Fruit fly (Drosophila melanogaster): Measurements from ENCODE around the gene Hsp60A.

Hsp60A gene

DNA sequence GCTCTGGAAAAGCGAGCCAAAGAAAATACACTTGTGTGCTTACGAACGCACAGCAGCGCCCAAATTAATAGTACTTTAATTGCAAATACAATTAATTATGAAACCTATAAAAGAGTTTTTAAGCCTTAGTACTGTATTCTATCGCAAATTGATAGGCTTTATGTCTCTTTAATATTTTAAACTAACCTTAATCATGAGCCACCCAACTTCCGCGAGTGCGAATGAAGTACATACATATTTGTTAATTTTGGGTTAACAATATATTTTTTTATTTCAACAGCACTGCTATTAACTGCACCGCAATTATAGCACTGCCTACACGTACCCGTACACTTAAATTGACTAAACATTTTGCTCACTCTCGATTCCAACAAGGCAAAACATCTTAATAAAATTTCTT lies 27.0 kb upstream of the Hsp60A start (continued):
- TF ChIP-seq CG11762 (GFP tag; optimal IDR thresholded peaks at IDR 0.05; ENCODE audit: insufficient read depth) (peak; percentile 30), CG10669 (GFP tag; optimal IDR thresholded peaks at IDR 0.05) (peak; percentile 60), Lpt (GFP tag; optimal IDR thresholded peaks at IDR 0.05) (peak; percentile 6), Hr38 (GFP tag; optimal IDR thresholded peaks at IDR 0.05) (no peak), Hr39 (GFP tag; optimal IDR thresholded peaks at IDR 0.05) (peak; percentile 33), Eip75B (GFP tag; optimal IDR thresholded peaks at IDR 0.05) (peak; percentile 25), Sox14 (GFP tag; optimal IDR thresholded peaks at IDR 0.05) (peak; percentile 34), CG3919 (GFP tag; optimal IDR thresholded peaks at IDR 0.05) (peak; percentile 33), CG6276 (GFP tag; optimal IDR thresholded peaks at IDR 0.05) (peak; percentile 56), ss (GFP tag; optimal IDR thresholded peaks at IDR 0.05) (no peak), pdm3 (GFP tag; optimal IDR thresholded peaks at IDR 0.05) (peak; percentile 59), esn (GFP tag; optimal IDR thresholded peaks at IDR 0.05) (no peak), Met (GFP tag; optimal IDR thresholded peaks at IDR 0.05) (no peak), net (GFP tag; optimal IDR thresholded peaks at IDR 0.05) (peak; percentile 23), CG8119 (GFP tag; IDR thresholded peaks at IDR 0.05) (peak; percentile 71), Ets96B (tag; optimal IDR thresholded peaks at IDR 0.05) (peak; percentile 34), fkh (GFP tag; optimal IDR thresholded peaks at IDR 0.05) (no peak), CG6792 (GFP tag; optimal IDR thresholded peaks at IDR 0.05) (peak; percentile 40), Hr4 (GFP tag; optimal IDR thresholded peaks at IDR 0.05) (no peak), Eip93F (GFP tag; optimal IDR thresholded peaks at IDR 0.05) (no peak), Blimp-1 (GFP tag; optimal IDR thresholded peaks at IDR 0.05) (no peak), CG1621 (tag; optimal IDR thresholded peaks at IDR 0.05) (peak; percentile 13), CG6854 (GFP tag; optimal IDR thresholded peaks at IDR 0.05) (no peak), Smox (GFP tag; optimal IDR thresholded peaks at IDR 0.05) (peak; percentile 9), CG15336 (GFP tag; IDR thresholded peaks at IDR 0.05) (peak; percentile 67), spab (GFP tag; optimal IDR thresholded peaks at IDR 0.05) (peak; percentile 39), dsx (GFP tag; optimal IDR thresholded peaks at IDR 0.05; ENCODE audit: poor library complexity, severe bottlenecking) (no peak), OdsH (GFP tag; optimal IDR thresholded peaks at IDR 0.05) (peak; percentile 64), CG8319 (GFP tag; optimal IDR thresholded peaks at IDR 0.05) (no peak), lz (GFP tag; optimal IDR thresholded peaks at IDR 0.05) (no peak), salr (GFP tag; optimal IDR thresholded peaks at IDR 0.05) (peak; percentile 16 to 22), acj6 (GFP tag; optimal IDR thresholded peaks at IDR 0.05) (no peak)

dm6 chrX:11081834-11082233 lies 26.4 kb upstream of the Hsp60A start:
- no peak for TF ChIP-seq fd85E (GFP tag; optimal IDR thresholded peaks at IDR 0.05)
- TF ChIP-seq CG3032 (tag; optimal IDR thresholded peaks at IDR 0.05), result no peak
- no peak for TF ChIP-seq spab (GFP tag; optimal IDR thresholded peaks at IDR 0.05)
- no peak for TF ChIP-seq Hr4 (GFP tag; optimal IDR thresholded peaks at IDR 0.05)
- TF ChIP-seq fkh (GFP tag; optimal IDR thresholded peaks at IDR 0.05), result no peak
- TF ChIP-seq net (GFP tag; optimal IDR thresholded peaks at IDR 0.05), result no peak
- TF ChIP-seq Eip78C (GFP tag), result peak; percentile 41
- TF ChIP-seq Hr39 (GFP tag; optimal IDR thresholded peaks at IDR 0.05), result no peak

- TF ChIP-seq salr (GFP tag; optimal IDR thresholded peaks at IDR 0.05) (no peak), Sox102F (GFP tag; optimal IDR thresholded peaks at IDR 0.05) (no peak), Lpt (GFP tag; optimal IDR thresholded peaks at IDR 0.05) (no peak), CG3032 (tag; optimal IDR thresholded peaks at IDR 0.05) (no peak), fd85E (GFP tag; optimal IDR thresholded peaks at IDR 0.05) (no peak), CG6163 (GFP tag; IDR thresholded peaks at IDR 0.05) (no peak), acj6 (GFP tag; optimal IDR thresholded peaks at IDR 0.05) (no peak), Hr38 (GFP tag; optimal IDR thresholded peaks at IDR 0.05) (no peak), CG11902 (GFP tag; optimal IDR thresholded peaks at IDR 0.05) (no peak), svp (GFP tag) (no peak), CG6792 (GFP tag; optimal IDR thresholded peaks at IDR 0.05) (no peak), Ets21C (GFP tag; optimal IDR thresholded peaks at IDR 0.05) (no peak), Met (GFP tag; optimal IDR thresholded peaks at IDR 0.05) (no peak), CG11294 (GFP tag; IDR thresholded peaks at IDR 0.05) (no peak), CG32006 (GFP tag; optimal IDR thresholded peaks at IDR 0.05) (no peak), ss (GFP tag; optimal IDR thresholded peaks at IDR 0.05) (no peak), cyc (GFP tag; optimal IDR thresholded peaks at IDR 0.05) (no peak), Hr39 (GFP tag; optimal IDR thresholded peaks at IDR 0.05) (no peak), dsx (GFP tag; optimal IDR thresholded peaks at IDR 0.05; ENCODE audit: poor library complexity, severe bottlenecking) (no peak), Eip78C (GFP tag) (no peak)
Measured at dm6 chrX:11083007-11083406, 25.3 kb upstream of the Hsp60A start.
